Worm (Caenorhabditis elegans) whole organism, late embryonic: ENCODE data around the gene C48B4.11.

Experiments
- C08G9.2 ChIP-seq: sonication (generic microtip); optimal IDR thresholded peaks from 2 replicates; lab custom pipeline; 2016; ENCODE audit warnings: mild to moderate bottlenecking, missing genetic modification characterization, moderate library complexity, missing compliant biosample characterization
- F13H6.1 ChIP-seq: sonication (generic microtip); optimal IDR thresholded peaks from 2 replicates; lab custom pipeline; 2016; ENCODE audit warnings: missing genetic modification characterization, missing compliant biosample characterization
- fkh-10 ChIP-seq: fragments of 150-350 bp; optimal IDR thresholded peaks from 2 replicates; lab custom pipeline; 2014; ENCODE audit warnings: missing biosample characterization, missing genetic modification reagents, missing genetic modification characterization
- nhr-11 ChIP-seq: fragments of 150-350 bp; optimal IDR thresholded peaks from 2 replicates; lab custom pipeline; 2014; ENCODE audit warnings: missing biosample characterization, missing genetic modification characterization
- pqm-1 ChIP-seq: sonication (generic microtip); optimal IDR thresholded peaks from 2 replicates; lab custom pipeline; 2016; ENCODE audit warnings: missing genetic modification characterization, missing compliant biosample characterization
- ref-2 ChIP-seq: sonication (generic microtip); optimal IDR thresholded peaks from 2 replicates; lab custom pipeline; 2016; ENCODE audit warnings: missing genetic modification characterization, missing compliant biosample characterization

DNA sequence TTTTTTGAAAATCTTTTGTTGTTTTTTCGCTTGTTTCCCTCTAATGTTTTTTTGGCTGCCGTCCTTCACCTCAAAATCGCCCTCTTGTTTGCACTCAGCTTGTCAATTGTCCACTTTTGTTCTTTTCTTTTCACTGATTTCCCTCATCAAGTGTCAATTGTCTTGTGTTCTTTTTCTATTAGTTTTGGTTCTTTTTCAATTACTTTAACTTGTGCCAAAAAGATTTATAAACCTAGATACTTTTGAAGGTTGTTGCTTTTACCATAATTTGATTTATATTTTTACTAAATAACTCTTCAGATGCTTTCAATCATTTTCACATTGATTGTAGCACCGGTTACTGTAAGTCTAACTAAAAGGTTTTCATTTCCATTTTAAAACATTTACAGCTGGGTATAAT, 2.5 kb upstream of the C48B4.11 start, which contains the start of gene C48B4.13:
- TF ChIP-seq fkh-10 (GFP tag; lab: Kevin White, UChicago) (no peak), pqm-1 (tag; lab: Kevin White, UChicago) (no peak), ref-2 (tag; lab: Kevin White, UChicago) (no peak), nhr-11 (tag; lab: Kevin White, UChicago) (no peak), F13H6.1 (tag; lab: Kevin White, UChicago) (no peak), C08G9.2 (tag; lab: Kevin White, UChicago) (no peak)
